Fruit fly (Drosophila melanogaster) whole organism, embryonic: ENCODE results near the gene TBC1D16.
A peak's percentile ranks its signal among the peaks of the same experiment; 100 is the strongest.

Source experiments
- Asciz ChIP-seq: fragments of 200-800 bp; sonication (Bioruptor generic); optimal IDR thresholded peaks from 2 replicates; lab custom pipeline; 2017; ENCODE audit warnings: missing biosample characterization, mild to moderate bottlenecking, missing genetic modification characterization, missing genetic modification reagents
- Atf6 ChIP-seq: fragments of 200-800 bp; sonication (Bioruptor generic); IDR thresholded peaks from 2 replicates; pipeline ENCODE4 v1.3.6; 2022; ENCODE audit warnings: missing biosample characterization, missing genetic modification characterization
- CG12219 ChIP-seq: fragments of 200-800 bp; sonication (Bioruptor generic); optimal IDR thresholded peaks from 3 replicates; lab custom pipeline; 2018; ENCODE audit warnings: missing biosample characterization, mild to moderate bottlenecking, missing genetic modification characterization
- CG12391 ChIP-seq: fragments of 200-800 bp; sonication (Bioruptor generic); optimal IDR thresholded peaks from 3 replicates; lab custom pipeline; 2018; ENCODE audit warnings: missing biosample characterization, mild to moderate bottlenecking, missing genetic modification characterization, moderate library complexity
- CG13123 ChIP-seq: fragments of 200-800 bp; sonication (Bioruptor generic); optimal IDR thresholded peaks from 2 replicates; lab custom pipeline; 2016; ENCODE audit warnings: missing biosample characterization, missing genetic modification characterization
- CG14667 ChIP-seq: fragments of 200-800 bp; sonication (Bioruptor generic); IDR thresholded peaks from 2 replicates; pipeline ENCODE4 v1.3.6; 2022; ENCODE audit warnings: missing biosample characterization, missing genetic modification characterization
- CG14710 ChIP-seq: fragments of 200-800 bp; sonication (Bioruptor generic); optimal IDR thresholded peaks from 3 replicates; lab custom pipeline; 2019; ENCODE audit warnings: missing biosample characterization, mild to moderate bottlenecking, missing genetic modification characterization, moderate library complexity
- CG15011 ChIP-seq: fragments of 200-800 bp; sonication (Bioruptor generic); optimal IDR thresholded peaks from 3 replicates; lab custom pipeline; 2018; ENCODE audit warnings: missing biosample characterization, mild to moderate bottlenecking, missing genetic modification characterization
- CG17361 ChIP-seq: fragments of 200-800 bp; sonication (Bioruptor generic); IDR thresholded peaks from 3 replicates; pipeline ENCODE4 v1.3.6; 2022; ENCODE audit warnings: missing biosample characterization, missing genetic modification characterization
- CG17568 ChIP-seq: fragments of 200-800 bp; sonication (Bioruptor generic); optimal IDR thresholded peaks from 2 replicates; lab custom pipeline; 2018; ENCODE audit warnings: missing biosample characterization, mild to moderate bottlenecking, missing genetic modification characterization, moderate library complexity
- CG17802 ChIP-seq: fragments of 200-800 bp; sonication (Bioruptor generic); optimal IDR thresholded peaks from 2 replicates; lab custom pipeline; 2018; ENCODE audit warnings: missing biosample characterization, mild to moderate bottlenecking, missing genetic modification characterization, moderate library complexity
- CG18764 ChIP-seq: fragments of 200-800 bp; sonication (Bioruptor generic); optimal IDR thresholded peaks from 3 replicates; lab custom pipeline; 2016; ENCODE audit warnings: missing biosample characterization, missing genetic modification characterization
- CG2712 ChIP-seq: fragments of 200-800 bp; optimal IDR thresholded peaks from 3 replicates; lab custom pipeline; 2019; ENCODE audit warnings: missing biosample characterization, mild to moderate bottlenecking, missing genetic modification characterization, moderate library complexity
- CG2889 ChIP-seq: fragments of 200-800 bp; sonication (Bioruptor generic); IDR thresholded peaks from 3 replicates; pipeline ENCODE4 v1.3.6; 2022; ENCODE audit warnings: missing biosample characterization, missing genetic modification characterization
- CG30403 ChIP-seq: fragments of 200-800 bp; sonication (Bioruptor generic); optimal IDR thresholded peaks from 3 replicates; lab custom pipeline; 2016; ENCODE audit warnings: missing biosample characterization, missing genetic modification characterization
- CG4360 ChIP-seq: fragments of 200-800 bp; sonication (Bioruptor generic); IDR thresholded peaks from 2 replicates; pipeline ENCODE4 v1.3.6; 2022; ENCODE audit warnings: missing biosample characterization, missing genetic modification characterization
- CG4707 ChIP-seq: fragments of 200-800 bp; sonication (Bioruptor generic); optimal IDR thresholded peaks from 2 replicates; lab custom pipeline; 2018; ENCODE audit warnings: missing biosample characterization, mild to moderate bottlenecking, missing genetic modification characterization, moderate library complexity
- CG5953 ChIP-seq: fragments of 200-800 bp; sonication (Bioruptor generic); IDR thresholded peaks from 2 replicates; pipeline ENCODE4 v1.3.6; 2022; ENCODE audit warnings: missing biosample characterization, missing genetic modification characterization
- CG6765 ChIP-seq: fragments of 200-800 bp; sonication (Bioruptor generic); optimal IDR thresholded peaks from 3 replicates; lab custom pipeline; 2017; ENCODE audit warnings: missing biosample characterization, mild to moderate bottlenecking, missing genetic modification characterization
- CG7786 ChIP-seq: fragments of 200-800 bp; sonication (Bioruptor generic); optimal IDR thresholded peaks from 2 replicates; lab custom pipeline; 2016; ENCODE audit warnings: missing biosample characterization, missing genetic modification characterization
- CG8478 ChIP-seq: fragments of >200 bp; optimal IDR thresholded peaks from 2 replicates; lab custom pipeline; 2018
- Dll ChIP-seq: fragments of 200-800 bp; sonication (Bioruptor generic); IDR thresholded peaks from 4 replicates; pipeline ENCODE4 v1.3.6; 2022; ENCODE audit warnings: missing biosample characterization, missing genetic modification characterization; ENCODE audit not compliant: partially characterized antibody
- E2f1 ChIP-seq: fragments of 200-800 bp; sonication (Bioruptor generic); IDR thresholded peaks from 2 replicates; pipeline ENCODE4 v1.3.6; 2022; ENCODE audit warnings: missing biosample characterization, missing genetic modification characterization
- Ets97D ChIP-seq: fragments of 200-800 bp; sonication (Bioruptor generic); optimal IDR thresholded peaks from 3 replicates; lab custom pipeline; 2016; ENCODE audit warnings: missing biosample characterization, missing genetic modification characterization
- Fer3 ChIP-seq: fragments of 200-800 bp; sonication (Bioruptor generic); optimal IDR thresholded peaks from 2 replicates; lab custom pipeline; 2018; ENCODE audit warnings: missing biosample characterization, mild to moderate bottlenecking, missing genetic modification characterization, moderate library complexity
- GATAe ChIP-seq: fragments of 200-800 bp; sonication (Bioruptor generic); conservative IDR thresholded peaks from 2 replicates; pipeline ENCODE4 v1.3.6; 2022; ENCODE audit warnings: missing biosample characterization, missing genetic modification characterization
- HLH4C ChIP-seq: fragments of 200-800 bp; sonication (Bioruptor generic); IDR thresholded peaks from 3 replicates; pipeline ENCODE4 v1.3.6; 2022; ENCODE audit warnings: missing biosample characterization, missing genetic modification characterization; ENCODE audit not compliant: partially characterized antibody
- HLH54F ChIP-seq: fragments of 200-800 bp; sonication (Bioruptor generic); optimal IDR thresholded peaks from 3 replicates; lab custom pipeline; 2016; ENCODE audit warnings: missing biosample characterization, missing genetic modification characterization
- Hey ChIP-seq: fragments of 200-800 bp; sonication (Bioruptor generic); optimal IDR thresholded peaks from 3 replicates; lab custom pipeline; 2018; ENCODE audit warnings: missing biosample characterization, mild to moderate bottlenecking, missing genetic modification characterization
- Jarid2 ChIP-seq: fragments of 200-800 bp; sonication (Bioruptor generic); optimal IDR thresholded peaks from 3 replicates; lab custom pipeline; 2017; ENCODE audit warnings: mild to moderate bottlenecking, missing biosample characterization, missing genetic modification reagents, missing genetic modification characterization
- Lhr ChIP-seq: fragments of 200-800 bp; sonication (Bioruptor generic); optimal IDR thresholded peaks from 3 replicates; lab custom pipeline; 2017; ENCODE audit warnings: mild to moderate bottlenecking, missing biosample characterization, missing genetic modification reagents, missing genetic modification characterization
- NK7.1 ChIP-seq: fragments of 200-800 bp; sonication (Bioruptor generic); optimal IDR thresholded peaks from 3 replicates; lab custom pipeline; 2016; ENCODE audit warnings: missing biosample characterization, missing genetic modification characterization
- Ravus ChIP-seq: fragments of 200-800 bp; sonication (Bioruptor generic); IDR thresholded peaks from 2 replicates; pipeline ENCODE4 v1.3.6; 2022; ENCODE audit warnings: missing biosample characterization, missing genetic modification characterization
- cato ChIP-seq: fragments of 200-800 bp; sonication (Bioruptor generic); optimal IDR thresholded peaks from 2 replicates; lab custom pipeline; 2016; ENCODE audit warnings: missing biosample characterization, missing genetic modification characterization, borderline replicate concordance
- chif ChIP-seq, 2 experiments: fragments of 200-800 bp; sonication (Bioruptor generic); optimal IDR thresholded peaks; 3 replicates each; lab custom pipeline; 2016; ENCODE audit warnings: missing biosample characterization in 2 of 2, missing genetic modification characterization in 2 of 2
- croc ChIP-seq: fragments of 200-800 bp; sonication (Bioruptor generic); conservative IDR thresholded peaks from 3 replicates; pipeline ENCODE4 v1.3.6; 2022; ENCODE audit warnings: missing biosample characterization, missing genetic modification characterization
- dysf ChIP-seq: fragments of 200-800 bp; sonication (Bioruptor generic); IDR thresholded peaks from 3 replicates; pipeline ENCODE4 v1.3.6; 2022; ENCODE audit warnings: missing biosample characterization, missing genetic modification characterization
- gce ChIP-seq: fragments of 200-800 bp; sonication (Bioruptor generic); IDR thresholded peaks from 3 replicates; pipeline ENCODE4 v1.3.6; 2022; ENCODE audit warnings: missing biosample characterization, missing genetic modification characterization
- gt ChIP-seq: fragments of 200-800 bp; sonication (Bioruptor generic); IDR thresholded peaks from 2 replicates; pipeline ENCODE4 v1.3.6; 2022; ENCODE audit warnings: missing biosample characterization, missing genetic modification characterization
- nerfin-1 ChIP-seq: fragments of 200-800 bp; sonication (Bioruptor generic); optimal IDR thresholded peaks from 3 replicates; lab custom pipeline; 2019; ENCODE audit warnings: missing biosample characterization, mild to moderate bottlenecking, missing genetic modification characterization, moderate library complexity
- nerfin-2 ChIP-seq: fragments of 200-800 bp; sonication (Bioruptor generic); IDR thresholded peaks from 2 replicates; pipeline ENCODE4 v1.3.6; 2022; ENCODE audit warnings: missing biosample characterization, missing genetic modification characterization; ENCODE audit not compliant: partially characterized antibody
- prd ChIP-seq, 3 experiments: fragments of >200 bp in 2 of 3; fragments of 200-800 bp in 1 of 3; sonication (Bioruptor generic) in 1 of 3; optimal IDR thresholded peaks in 2 of 3; IDR thresholded peaks in 1 of 3; 2 replicates in 2 of 3; 3 replicates in 1 of 3; pipeline versions ENCODE4 v1.3.6 to Lab custom; 2017 to 2022; ENCODE audit warnings: missing biosample characterization in 1 of 3, missing genetic modification characterization in 1 of 3
- scrt ChIP-seq: fragments of 200-800 bp; sonication (Bioruptor generic); optimal IDR thresholded peaks from 2 replicates; lab custom pipeline; 2018; ENCODE audit warnings: missing biosample characterization, mild to moderate bottlenecking, missing genetic modification characterization, moderate library complexity
- sd ChIP-seq: fragments of 200-800 bp; sonication (Bioruptor generic); optimal IDR thresholded peaks from 3 replicates; lab custom pipeline; 2018; ENCODE audit warnings: missing biosample characterization, mild to moderate bottlenecking, missing genetic modification characterization, moderate library complexity
- sug ChIP-seq: fragments of 200-800 bp; optimal IDR thresholded peaks from 2 replicates; lab custom pipeline; 2019; ENCODE audit warnings: missing biosample characterization, mild to moderate bottlenecking, missing genetic modification characterization, moderate library complexity
- tgo ChIP-seq: fragments of 200-800 bp; sonication (Bioruptor generic); IDR thresholded peaks from 3 replicates; pipeline ENCODE4 v1.3.6; 2022; ENCODE audit warnings: missing biosample characterization, missing genetic modification characterization
- unpg ChIP-seq: fragments of 200-800 bp; sonication (Bioruptor generic); optimal IDR thresholded peaks from 3 replicates; lab custom pipeline; 2018; ENCODE audit warnings: missing biosample characterization, mild to moderate bottlenecking, missing genetic modification characterization, moderate library complexity
- zen2 ChIP-seq: fragments of 200-800 bp; sonication (Bioruptor generic); IDR thresholded peaks from 3 replicates; pipeline ENCODE4 v1.3.6; 2022; ENCODE audit warnings: missing biosample characterization, missing genetic modification characterization; ENCODE audit not compliant: partially characterized antibody

TBC1D16 gene

dm6 chr2L:10413251-10414127 is 22.0 kb downstream of the TBC1D16 start, which contains the start of the genes CG5355 and Klp31E (continued):
- peak; percentile 43; the same call in 1 of the 2 replicates for TF ChIP-seq CG14667 (GFP tag; lab: Robert Waterston, UW)
- TF ChIP-seq sd (tag; lab: Kevin White, UChicago) = no peak
- TF ChIP-seq prd (optimal IDR thresholded peaks at IDR 0.05; lab: Kevin White, UChicago) = no peak
- TF ChIP-seq prd (GFP tag; IDR thresholded peaks at IDR 0.05; lab: Robert Waterston, UW) = peak; percentile 73
- TF ChIP-seq CG2712 (tag; lab: Kevin White, UChicago) = peak; percentile 85
- no peak for TF ChIP-seq CG8478 (lab: Kevin White, UChicago)
- peak; percentile 43 for TF ChIP-seq CG7786 (GFP tag; lab: Kevin White, UChicago)
- peak; percentile 63; the same call in 2 of the 3 replicates for TF ChIP-seq zen2 (GFP tag; lab: Robert Waterston, UW)
- TF ChIP-seq Lhr = peak; percentile 19
- peak; percentile 49 for TF ChIP-seq HLH54F (GFP tag; lab: Kevin White, UChicago)
- peak; percentile 20 for TF ChIP-seq NK7.1 (GFP tag; lab: Kevin White, UChicago)
- peak; percentile 61; the same call in 2 of the 3 replicates for TF ChIP-seq dysf (GFP tag; lab: Robert Waterston, UW)
- TF ChIP-seq Dll (GFP tag; lab: Robert Waterston, UW) = peak; percentile 80
- no peak for TF ChIP-seq Hey (tag; lab: Kevin White, UChicago)
- peak; percentile 73 for TF ChIP-seq sug (tag; lab: Kevin White, UChicago)
- no peak for TF ChIP-seq CG2889 (GFP tag; lab: Robert Waterston, UW)
- TF ChIP-seq E2f1 (GFP tag; lab: Robert Waterston, UW) = no peak
- peak; percentile 2 for TF ChIP-seq CG13123 (GFP tag; lab: Kevin White, UChicago)
- TF ChIP-seq CG17568 = no peak
- peak; percentile 65 for TF ChIP-seq HLH4C (GFP tag; lab: Robert Waterston, UW)
- peak; percentile 15 for TF ChIP-seq Ets97D
- peak; percentile 49 for TF ChIP-seq Fer3 (tag; lab: Kevin White, UChicago)
- TF ChIP-seq croc = peak; percentile 38
- TF ChIP-seq GATAe (GFP tag; lab: Robert Waterston, UW) = no peak
- no peak for TF ChIP-seq nerfin-2
- no peak for TF ChIP-seq CG5953 (GFP tag; lab: Robert Waterston, UW)
- no peak for TF ChIP-seq Ravus
- TF ChIP-seq CG4707 = no peak
- TF ChIP-seq CG17361 (GFP tag; lab: Robert Waterston, UW) = peak; percentile 95
- TF ChIP-seq unpg = peak; percentile 48
- no peak for TF ChIP-seq Jarid2 (GFP tag; lab: Kevin White, UChicago)
- peak; percentile 7 to 41 for TF ChIP-seq chif (GFP tag; optimal IDR thresholded peaks at IDR 0.05; lab: Kevin White, UChicago)
- TF ChIP-seq CG14710 (tag; lab: Kevin White, UChicago) = peak; percentile 83
- TF ChIP-seq nerfin-1 = peak; percentile 31
- TF ChIP-seq gt (GFP tag; lab: Robert Waterston, UW) = no peak
- peak; percentile 62 for TF ChIP-seq Atf6 (GFP tag; lab: Robert Waterston, UW)
- peak; percentile 79 for TF ChIP-seq CG30403 (GFP tag; lab: Kevin White, UChicago)
- TF ChIP-seq CG15011 (GFP tag; lab: Kevin White, UChicago) = no peak
- peak; percentile 84 for TF ChIP-seq CG12391
- peak; percentile 64; the same call in 2 of the 3 replicates for TF ChIP-seq tgo (GFP tag; lab: Robert Waterston, UW)
- TF ChIP-seq cato (GFP tag; lab: Kevin White, UChicago) = peak; percentile 49
- peak; percentile 64 for TF ChIP-seq Asciz (GFP tag; lab: Kevin White, UChicago)
- TF ChIP-seq gce = peak; percentile 32; the same call in 1 of the 3 replicates
- TF ChIP-seq CG12219 (GFP tag; lab: Kevin White, UChicago) = peak; percentile 40
- TF ChIP-seq CG18764 (GFP tag; lab: Kevin White, UChicago) = no peak
- peak; percentile 63 for TF ChIP-seq scrt (GFP tag; lab: Kevin White, UChicago)
- no peak for TF ChIP-seq CG4360 (GFP tag; lab: Robert Waterston, UW)
- TF ChIP-seq CG6765 = peak; percentile 7
- peak; percentile 94 for TF ChIP-seq CG17802
